Worm (Caenorhabditis elegans): ENCODE measurements around the gene F14D2.8.

Gene F14D2.8

DNA sequence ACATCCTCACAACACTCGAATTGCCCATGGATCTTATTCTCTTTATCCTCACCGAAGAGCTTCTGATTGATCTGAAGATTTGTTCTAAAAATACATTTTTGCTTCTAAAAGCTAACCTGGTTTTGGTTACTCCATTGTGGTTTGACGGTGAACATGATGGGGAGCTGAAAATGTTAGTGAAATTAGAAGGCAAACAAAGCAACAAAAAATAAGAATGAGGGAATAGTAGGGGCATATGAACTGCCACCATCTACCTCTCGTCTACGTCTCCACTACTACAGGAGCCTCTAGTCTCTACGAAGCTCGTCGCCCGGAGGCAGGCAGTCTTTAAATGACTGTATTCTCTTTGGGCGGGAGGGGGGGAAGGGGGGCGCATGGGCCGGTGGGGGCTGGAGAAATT, 36.1 kb upstream of the F14D2.8 start, which contains the start of gene T06D4.2:
TSS of gene T06D4.2 (minus strand) at position 170 of the 400 bp plus-strand sequence.
- TF ChIP-seq sem-4 (tag; optimal IDR thresholded peaks at IDR 0.05) (no peak), mbf-1 (tag; optimal IDR thresholded peaks at IDR 0.05) (no peak), nhr-21 (tag; optimal IDR thresholded peaks at IDR 0.05) (no peak), crh-2 (tag; optimal IDR thresholded peaks at IDR 0.05) (no peak), R02D3.7 (tag; optimal IDR thresholded peaks at IDR 0.05) (no peak), nhr-25 (tag; optimal IDR thresholded peaks at IDR 0.05) (no peak), nhr-129 (tag; optimal IDR thresholded peaks at IDR 0.05) (no peak), ceh-16 (tag; optimal IDR thresholded peaks at IDR 0.05) (no peak), blmp-1 (tag; optimal IDR thresholded peaks at IDR 0.05; ENCODE audit: insufficient read depth) (no peak), unc-55 (GFP tag; optimal IDR thresholded peaks at IDR 0.05) (no peak), snpc-4 (tag; optimal IDR thresholded peaks at IDR 0.05) (no peak)

DNA sequence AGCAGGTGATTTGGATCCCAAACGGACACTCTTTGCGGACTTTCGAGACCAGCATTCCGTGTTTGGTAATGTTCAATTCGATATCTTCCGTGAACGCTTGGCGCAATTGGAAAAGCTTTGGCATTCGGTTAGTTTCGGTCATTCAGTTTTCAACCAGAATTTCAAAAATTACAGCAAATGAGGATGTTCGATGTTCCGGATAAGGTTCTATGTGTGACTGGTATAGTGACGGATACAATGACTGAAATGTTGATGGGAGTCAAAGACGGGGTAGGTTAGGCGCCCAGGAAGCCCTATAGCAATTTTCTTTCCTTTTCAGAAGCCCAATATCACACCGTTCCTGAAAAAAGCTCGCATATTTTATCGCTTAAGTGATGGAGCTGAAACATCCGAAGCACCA, 33.4 kb upstream of the F14D2.8 start:
- TF ChIP-seq nhr-77 (tag; optimal IDR thresholded peaks at IDR 0.05) (no peak), ztf-11 (tag; optimal IDR thresholded peaks at IDR 0.05) (no peak), nhr-23 (tag; optimal IDR thresholded peaks at IDR 0.05) (no peak), snpc-4 (tag; optimal IDR thresholded peaks at IDR 0.05) (no peak), mbf-1 (tag; optimal IDR thresholded peaks at IDR 0.05) (no peak), Y55F3AM.14 (GFP tag; optimal IDR thresholded peaks at IDR 0.05) (no peak), R02D3.7 (tag; optimal IDR thresholded peaks at IDR 0.05) (no peak), ceh-82 (tag; optimal IDR thresholded peaks at IDR 0.05) (no peak), nhr-237 (tag; optimal IDR thresholded peaks at IDR 0.05) (no peak), crh-2 (tag; optimal IDR thresholded peaks at IDR 0.05) (no peak), F13H6.1 (tag; optimal IDR thresholded peaks at IDR 0.05) (no peak), nhr-6 (tag; optimal IDR thresholded peaks at IDR 0.05) (no peak)

DNA sequence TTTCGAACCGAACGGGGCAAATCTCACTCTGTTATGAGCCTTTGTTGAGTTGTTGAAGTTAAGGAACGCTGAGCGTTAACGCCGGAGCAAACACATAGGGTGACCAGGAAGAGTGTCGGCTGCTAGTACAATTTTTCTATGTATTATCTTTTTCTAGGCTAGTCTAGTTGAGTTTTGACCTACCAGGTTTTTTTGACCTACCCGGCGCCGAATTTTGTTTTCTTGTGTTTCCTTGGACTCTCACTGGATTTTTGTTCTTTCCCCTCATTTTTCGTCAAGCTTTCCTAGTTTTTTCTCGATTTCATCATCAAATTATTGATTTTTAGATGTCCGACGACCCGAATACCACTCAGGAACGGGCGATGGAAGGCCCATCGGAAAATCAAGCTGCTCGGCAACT, 31.8 kb upstream of the F14D2.8 start, which contains the start of gene T06D4.1:
TSS of gene T06D4.1 (plus strand) at position 321 of the 400 bp plus-strand sequence.
- TF ChIP-seq ztf-1 (GFP tag; conservative IDR thresholded peaks at IDR 0.05) = no peak
- no peak for TF ChIP-seq crh-2 (tag; optimal IDR thresholded peaks at IDR 0.05)
- TF ChIP-seq unc-39 (tag; optimal IDR thresholded peaks at IDR 0.05) = no peak
- TF ChIP-seq R02D3.7 (tag; optimal IDR thresholded peaks at IDR 0.05) = no peak
- TF ChIP-seq snpc-4 (tag; optimal IDR thresholded peaks at IDR 0.05) = no peak
- no peak for TF ChIP-seq ztf-11 (tag; optimal IDR thresholded peaks at IDR 0.05)

ce11 chrII:3378275-3378674, 28.6 kb upstream of the F14D2.8 start, which contains the start of gene Y49F6C.2:
Gene Y49F6C.2 (plus strand): TSS chrII:3378575.
- no peak for TF ChIP-seq sma-9 (GFP tag; optimal IDR thresholded peaks at IDR 0.05)
- no peak for TF ChIP-seq sma-9 (tag; optimal IDR thresholded peaks at IDR 0.05)
- TF ChIP-seq F13H6.1 (tag; optimal IDR thresholded peaks at IDR 0.05) = no peak
- TF ChIP-seq zag-1 (tag; optimal IDR thresholded peaks at IDR 0.05) = no peak
- TF ChIP-seq elt-1 (tag; optimal IDR thresholded peaks at IDR 0.05) = no peak
- no peak for TF ChIP-seq R02D3.7 (tag; optimal IDR thresholded peaks at IDR 0.05)
- TF ChIP-seq nhr-6 (tag; optimal IDR thresholded peaks at IDR 0.05) = no peak
- no peak for TF ChIP-seq nhr-25 (tag; optimal IDR thresholded peaks at IDR 0.05)
- no peak for TF ChIP-seq ZK546.5 (tag; optimal IDR thresholded peaks at IDR 0.05)
- TF ChIP-seq aly-2 (tag; optimal IDR thresholded peaks at IDR 0.05) = no peak
- TF ChIP-seq blmp-1 (tag; optimal IDR thresholded peaks at IDR 0.05; ENCODE audit: insufficient read depth) = no peak
- TF ChIP-seq sma-3 (GFP tag; optimal IDR thresholded peaks at IDR 0.05) = no peak

DNA sequence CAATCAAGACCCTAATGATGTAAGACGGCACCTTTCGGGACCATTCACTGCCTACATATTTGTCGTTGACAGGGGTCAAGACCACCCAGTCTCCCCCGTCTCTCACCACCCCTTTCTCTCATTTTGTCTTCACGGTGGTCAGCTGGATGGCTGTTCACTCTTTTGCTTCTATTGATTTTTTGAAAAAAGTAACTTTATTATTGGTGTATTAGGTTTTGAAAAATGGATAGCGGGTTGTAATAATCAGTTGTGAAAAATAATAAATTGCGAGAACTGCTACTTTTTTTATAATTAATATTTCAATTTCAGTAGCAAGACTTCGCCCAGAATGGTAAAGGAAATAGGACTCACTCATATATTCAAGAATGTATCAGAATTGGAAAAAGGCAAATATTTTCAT, 27.1 kb upstream of the F14D2.8 start, which contains the start of gene bath-9:
TSS of gene bath-9 (plus strand) at position 301 of the 400 bp plus-strand sequence.
- TF ChIP-seq nhr-12 (tag; optimal IDR thresholded peaks at IDR 0.05) (no peak), peb-1 (tag; optimal IDR thresholded peaks at IDR 0.05) (no peak), nhr-10 (tag; optimal IDR thresholded peaks at IDR 0.05) (no peak), ceh-82 (tag; optimal IDR thresholded peaks at IDR 0.05) (no peak), Y55F3AM.14 (GFP tag; optimal IDR thresholded peaks at IDR 0.05) (no peak), fos-1 (tag; optimal IDR thresholded peaks at IDR 0.05) (no peak), nhr-21 (tag; optimal IDR thresholded peaks at IDR 0.05) (no peak), snpc-4 (tag; optimal IDR thresholded peaks at IDR 0.05) (no peak), unc-62 (GFP tag; optimal IDR thresholded peaks at IDR 0.05) (no peak), egl-27 (tag; optimal IDR thresholded peaks at IDR 0.05) (no peak), aly-2 (tag; optimal IDR thresholded peaks at IDR 0.05) (no peak)

Measured in whole organism, L2 larva.